Worm (Caenorhabditis elegans): ENCODE measurements around the gene spcs-3.

DNA sequence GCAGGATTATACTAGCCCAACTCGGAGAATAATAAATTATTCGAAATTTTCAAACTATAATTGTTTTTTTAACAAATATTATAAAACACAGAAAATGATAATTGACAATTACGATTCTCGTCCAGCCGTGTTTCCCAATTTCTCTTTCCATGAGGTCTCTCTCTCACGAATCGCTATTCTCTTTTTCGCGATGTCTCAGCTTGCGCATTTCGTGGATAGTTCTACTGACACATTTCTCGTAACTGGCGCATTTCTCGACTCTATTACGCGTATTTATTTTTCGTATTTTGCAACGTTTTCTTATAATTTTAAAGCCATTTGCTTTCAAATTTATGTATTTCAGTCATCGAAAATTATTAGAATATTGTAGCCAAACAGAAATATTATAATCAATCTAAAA is 1.0 kb upstream of the spcs-3 start:
- peak; percentile 98 for TF ChIP-seq unc-130 (tag; optimal IDR thresholded peaks at IDR 0.05)
- peak; percentile 95 for TF ChIP-seq swsn-7 (tag; optimal IDR thresholded peaks at IDR 0.05)
- no peak for TF ChIP-seq tlp-1 (tag; optimal IDR thresholded peaks at IDR 0.05)
- TF ChIP-seq fkh-4 (tag; optimal IDR thresholded peaks at IDR 0.05; ENCODE audit: borderline replicate concordance) = peak; percentile 79
- peak; percentile 98 for TF ChIP-seq lin-13 (GFP tag; optimal IDR thresholded peaks at IDR 0.05)
- peak; percentile 98 for TF ChIP-seq mep-1 (tag; optimal IDR thresholded peaks at IDR 0.05)
- TF ChIP-seq snpc-4 (tag; optimal IDR thresholded peaks at IDR 0.05) = peak; percentile 79
- peak; percentile 39 for TF ChIP-seq sup-37 (GFP tag; optimal IDR thresholded peaks at IDR 0.05)
- TF ChIP-seq ceh-82 (tag; optimal IDR thresholded peaks at IDR 0.05) = peak; percentile 99
- peak; percentile 75 for TF ChIP-seq elt-2 (tag; optimal IDR thresholded peaks at IDR 0.05)
- TF ChIP-seq nhr-11 (tag; optimal IDR thresholded peaks at IDR 0.05) = peak; percentile 80
